Worm (Caenorhabditis elegans) whole organism, midembryonic: Measurements from ENCODE around the gene C12D8.9.

ENCODE experiments used
- klf-2 ChIP-seq: fragments of 200-800 bp; sonication (Bioruptor generic); conservative IDR thresholded peaks from 2 replicates; pipeline ENCODE4 v1.3.6; 2022; ENCODE audit warnings: missing genetic modification reagents, missing genetic modification characterization, missing compliant biosample characterization
- ztf-23 ChIP-seq: fragments of 200-800 bp; sonication (Bioruptor generic); IDR thresholded peaks from 2 replicates; pipeline ENCODE4 v1.3.6; 2022; ENCODE audit warnings: missing genetic modification reagents, missing genetic modification characterization, missing compliant biosample characterization

DNA sequence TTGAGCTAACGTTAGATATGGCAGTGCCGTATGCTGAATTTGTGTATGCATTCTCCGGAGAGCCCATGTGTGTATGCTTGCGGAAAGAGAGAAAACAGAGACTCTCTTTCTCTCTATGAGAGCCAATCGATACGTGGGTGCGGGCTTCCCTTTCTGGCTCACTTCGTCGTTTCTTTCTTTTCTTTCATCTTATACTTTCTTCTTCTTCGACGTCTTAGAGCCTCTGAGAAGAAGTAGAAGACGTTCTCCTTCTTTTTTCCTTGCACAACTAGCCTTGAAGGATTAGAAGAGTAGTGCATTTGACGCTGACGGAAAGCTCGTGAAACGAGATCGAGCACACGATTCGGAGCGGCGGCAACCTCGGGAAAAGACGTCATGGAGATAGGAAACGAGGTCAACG, 30.8 kb upstream of the C12D8.9 start:
- no peak for TF ChIP-seq klf-2 (GFP tag; lab: Robert Waterston, UW)
- no peak for TF ChIP-seq ztf-23 (GFP tag; lab: Robert Waterston, UW)
